Worm (Caenorhabditis elegans) whole organism, L4 larva: ENCODE data around the gene M02B7.2.

Source experiments
- D1046.2 ChIP-seq: fragments of 200-800 bp; sonication (Bioruptor generic); IDR thresholded peaks from 2 replicates; pipeline ENCODE4 v1.3.6; 2022; ENCODE audit warnings: missing genetic modification characterization, missing compliant biosample characterization
- F26F4.8 ChIP-seq: fragments of 200-800 bp; sonication (Bioruptor generic); conservative IDR thresholded peaks from 2 replicates; pipeline ENCODE4 v1.3.6; 2022; ENCODE audit warnings: missing genetic modification characterization, missing compliant biosample characterization
- Y105C5A.15 ChIP-seq: fragments of 200-800 bp; sonication (Bioruptor generic); IDR thresholded peaks from 2 replicates; pipeline ENCODE4 v1.3.6; 2022; ENCODE audit warnings: missing genetic modification characterization, missing compliant biosample characterization
- ZK546.5 ChIP-seq, 2 experiments: sonication (generic microtip); optimal IDR thresholded peaks; 2 replicates each; lab custom pipeline; 2017; ENCODE audit warnings: missing biosample characterization in 2 of 2, missing genetic modification characterization in 2 of 2
- aha-1 ChIP-seq: fragments of 150-350 bp; peaks from one replicate; lab custom pipeline; 2014; ENCODE audit warnings: missing biosample characterization, missing genetic modification characterization
- ama-1 ChIP-seq: fragments of 150-350 bp; optimal IDR thresholded peaks from 2 replicates; lab custom pipeline; 2014; ENCODE audit warnings: inconsistent platforms, mixed read lengths
- ceh-44 ChIP-seq: fragments of 200-800 bp; sonication (Bioruptor generic); IDR thresholded peaks from 2 replicates; pipeline ENCODE4 v1.3.6; 2022; ENCODE audit warnings: missing genetic modification reagents, missing genetic modification characterization, missing compliant biosample characterization
- ces-1 ChIP-seq: fragments of 150-350 bp; sonication (generic microtip); optimal IDR thresholded peaks from 4 replicates; lab custom pipeline; 2014; ENCODE audit warnings: missing biosample characterization, missing genetic modification reagents, missing genetic modification characterization
- daf-12 ChIP-seq: fragments of 150-350 bp; optimal IDR thresholded peaks from 2 replicates; lab custom pipeline; 2014; ENCODE audit warnings: missing biosample characterization, missing genetic modification reagents, missing genetic modification characterization
- egl-43 ChIP-seq: fragments of 200-800 bp; sonication (Bioruptor generic); IDR thresholded peaks from 2 replicates; pipeline ENCODE4 v1.3.6; 2022; ENCODE audit warnings: missing genetic modification reagents, missing genetic modification characterization, missing compliant biosample characterization
- lim-7 ChIP-seq: fragments of 200-800 bp; sonication (Bioruptor generic); IDR thresholded peaks from 2 replicates; pipeline ENCODE4 v1.3.6; 2022; ENCODE audit warnings: missing genetic modification characterization, missing compliant biosample characterization
- lin-15B ChIP-seq: fragments of 150-350 bp; sonication (generic microtip); optimal IDR thresholded peaks from 3 replicates; lab custom pipeline; 2014; ENCODE audit warnings: missing biosample characterization, missing genetic modification characterization
- lin-29 ChIP-seq: fragments of 200-800 bp; sonication (Bioruptor generic); IDR thresholded peaks from 2 replicates; pipeline ENCODE4 v1.3.6; 2022; ENCODE audit warnings: missing genetic modification reagents, missing genetic modification characterization, missing compliant biosample characterization
- lir-3 ChIP-seq: sonication (generic microtip); optimal IDR thresholded peaks from 2 replicates; lab custom pipeline; 2016; ENCODE audit warnings: mild to moderate bottlenecking, missing genetic modification characterization, missing compliant biosample characterization
- lsy-2 ChIP-seq, 2 experiments: fragments of 150-350 bp in 1 of 2; sonication (generic microtip) in 1 of 2; optimal IDR thresholded peaks; 2 replicates each; lab custom pipeline; 2014 to 2017; ENCODE audit warnings: missing biosample characterization in 2 of 2, missing genetic modification characterization in 2 of 2
- mdt-29 ChIP-seq: fragments of 200-800 bp; sonication (Bioruptor generic); IDR thresholded peaks from 2 replicates; pipeline ENCODE4 v1.3.6; 2022; ENCODE audit warnings: missing genetic modification reagents, missing genetic modification characterization, missing compliant biosample characterization
- mep-1 ChIP-seq: fragments of 150-350 bp; sonication (generic microtip); optimal IDR thresholded peaks from 3 replicates; lab custom pipeline; 2014; ENCODE audit warnings: missing biosample characterization, missing genetic modification characterization
- mes-2 ChIP-seq: sonication (generic microtip); optimal IDR thresholded peaks from 2 replicates; lab custom pipeline; 2016; ENCODE audit warnings: missing genotype, mild to moderate bottlenecking, missing genetic modification characterization, missing compliant biosample characterization; ENCODE audit not compliant: poor library complexity, severe bottlenecking
- mxl-2 ChIP-seq: fragments of 200-800 bp; sonication (Bioruptor generic); conservative IDR thresholded peaks from 2 replicates; pipeline ENCODE4 v1.3.6; 2022; ENCODE audit warnings: missing genetic modification reagents, missing genetic modification characterization, missing compliant biosample characterization
- nhr-10 ChIP-seq: fragments of 150-350 bp; optimal IDR thresholded peaks from 2 replicates; lab custom pipeline; 2014; ENCODE audit warnings: missing biosample characterization, missing genetic modification characterization
- nhr-11 ChIP-seq: fragments of 150-350 bp; optimal IDR thresholded peaks from 2 replicates; lab custom pipeline; 2014; ENCODE audit warnings: missing biosample characterization, missing genetic modification characterization
- nhr-111 ChIP-seq: fragments of 200-800 bp; sonication (Bioruptor generic); optimal IDR thresholded peaks from 2 replicates; lab custom pipeline; 2018; ENCODE audit warnings: mild to moderate bottlenecking, missing genetic modification characterization, missing compliant biosample characterization
- nhr-6 ChIP-seq: fragments of 150-350 bp; optimal IDR thresholded peaks from 2 replicates; lab custom pipeline; 2014; ENCODE audit warnings: missing biosample characterization, missing genetic modification characterization
- sdz-12 ChIP-seq: fragments of 200-800 bp; sonication (Bioruptor generic); optimal IDR thresholded peaks from 2 replicates; lab custom pipeline; 2018; ENCODE audit warnings: mild to moderate bottlenecking, missing genetic modification characterization, missing compliant biosample characterization
- set-16 ChIP-seq: fragments of 200-800 bp; sonication (Bioruptor generic); IDR thresholded peaks from 2 replicates; pipeline ENCODE4 v1.3.6; 2022; ENCODE audit warnings: missing genetic modification reagents, missing genetic modification characterization, missing compliant biosample characterization
- unc-62 ChIP-seq, 3 experiments: fragments of 150-350 bp in 1 of 3; sonication (generic microtip); optimal IDR thresholded peaks in 2 of 3; peaks in 1 of 3; 1 replicate in 1 of 3; 2 replicates in 2 of 3; lab custom pipeline; 2014 to 2017; ENCODE audit warnings: missing biosample characterization in 3 of 3, missing genetic modification characterization in 3 of 3, missing genetic modification reagents in 3 of 3, missing genotype in 1 of 3
- zfp-3 ChIP-seq: fragments of 200-800 bp; sonication (Bioruptor generic); conservative IDR thresholded peaks from 2 replicates; pipeline ENCODE4 v1.3.6; 2022; ENCODE audit warnings: missing genetic modification reagents, missing genetic modification characterization, missing compliant biosample characterization
- zip-11 ChIP-seq: fragments of 200-800 bp; sonication (Bioruptor generic); IDR thresholded peaks from 2 replicates; pipeline ENCODE4 v1.3.6; 2022; ENCODE audit warnings: missing genetic modification characterization, missing compliant biosample characterization

Gene M02B7.2

ce11 chrIV:3783910-3784309, 19.5 kb upstream of the M02B7.2 start, which contains the start of gene glct-6:
Gene glct-6, plus strand, starts transcription at chrIV:3784210.
- TF ChIP-seq aha-1 (peak; percentile 59), Y105C5A.15 (no peak)

ce11 chrIV:3794437-3794836, 8.9 kb upstream of the M02B7.2 start, which contains the start of gene K09B3.1:
Gene K09B3.1, plus strand, starts transcription at chrIV:3794737.
- TF ChIP-seq ces-1 (GFP tag; lab: Kevin White, UChicago) = no peak
- no peak for TF ChIP-seq zip-11
- TF ChIP-seq nhr-6 (tag; lab: Kevin White, UChicago) = no peak
- TF ChIP-seq lim-7 (GFP tag; lab: Robert Waterston, UW) = no peak
- no peak for TF ChIP-seq nhr-10 (tag; lab: Kevin White, UChicago)
- TF ChIP-seq D1046.2 (GFP tag; lab: Robert Waterston, UW) = no peak
- TF ChIP-seq ZK546.5 (tag; optimal IDR thresholded peaks at IDR 0.05; lab: Kevin White, UChicago) = no peak
- no peak for TF ChIP-seq egl-43 (GFP tag; lab: Robert Waterston, UW)
- TF ChIP-seq lin-15B (tag; lab: Kevin White, UChicago) = no peak
- no peak for TF ChIP-seq mdt-29 (GFP tag; lab: Robert Waterston, UW)
- no peak for TF ChIP-seq daf-12 (tag; lab: Kevin White, UChicago)
- no peak for TF ChIP-seq nhr-11
- TF ChIP-seq F26F4.8 = no peak
- TF ChIP-seq lin-29 = no peak
- TF ChIP-seq ama-1 (lab: Kevin White, UChicago) = no peak
- TF ChIP-seq mep-1 (tag; lab: Kevin White, UChicago) = no peak
- no peak for TF ChIP-seq sdz-12 (GFP tag; lab: Kevin White, UChicago)

ce11 chrIV:3797442-3797841, 5.9 kb upstream of the M02B7.2 start:
- TF ChIP-seq lim-7 (GFP tag; lab: Robert Waterston, UW) (no peak), set-16 (peak; percentile 58; the same call in 1 of the 2 replicates)

ce11 chrIV:3800952-3801351, 2.4 kb upstream of the M02B7.2 start, which contains the start of gene osm-3:
Gene osm-3, minus strand, starts transcription at chrIV:3801052.
- TF ChIP-seq mxl-2 (GFP tag; lab: Robert Waterston, UW) = no peak
- TF ChIP-seq zfp-3 (GFP tag; lab: Robert Waterston, UW) = no peak
- TF ChIP-seq ces-1 (GFP tag; lab: Kevin White, UChicago) = no peak
- TF ChIP-seq ama-1 (lab: Kevin White, UChicago) = no peak
- no peak for TF ChIP-seq zip-11
- no peak for TF ChIP-seq lsy-2 (tag; optimal IDR thresholded peaks at IDR 0.05; lab: Kevin White, UChicago)
- TF ChIP-seq ceh-44 (GFP tag; lab: Robert Waterston, UW) = no peak

- TF ChIP-seq unc-62 (GFP tag; optimal IDR thresholded peaks at IDR 0.05 in 1 of 2; lab: Kevin White, UChicago) (peak in 1 of 2 experiments; percentile 9), unc-62 (tag; optimal IDR thresholded peaks at IDR 0.05; lab: Kevin White, UChicago) (no peak), lin-29 (no peak)
These were observed 1.8 kb downstream of the M02B7.2 start, which contains the start of gene fbxc-47 for ce11 chrIV:3805219-3805618. Gene fbxc-47, plus strand, starts transcription at chrIV:3805519.

ce11 chrIV:3807092-3807491, 3.7 kb downstream of the M02B7.2 start, which contains the start of gene M02B7.7:
Gene M02B7.7, minus strand, starts transcription at chrIV:3807192.
- peak; percentile 3 for TF ChIP-seq mes-2
- no peak for TF ChIP-seq lir-3 (tag; lab: Kevin White, UChicago)

- no peak for TF ChIP-seq nhr-111 (GFP tag; lab: Kevin White, UChicago)
- TF ChIP-seq aha-1 = peak; percentile 12
- peak; percentile 53 for TF ChIP-seq mes-2
These were observed 4.2 kb downstream of the M02B7.2 start for ce11 chrIV:3807545-3807944.
